Fruit fly (Drosophila melanogaster) whole organism, prepupa: ENCODE results near the gene CG43179.

Source experiments
- CG10669 ChIP-seq: fragments of 200-800 bp; sonication (Bioruptor generic); optimal IDR thresholded peaks from 3 replicates; lab custom pipeline; 2018; ENCODE audit warnings: missing biosample characterization, mild to moderate bottlenecking, missing genetic modification characterization, moderate library complexity
- CG11294 ChIP-seq: fragments of 200-800 bp; sonication (Bioruptor generic); IDR thresholded peaks from 2 replicates; pipeline ENCODE4 v1.3.6; 2022; ENCODE audit warnings: missing biosample characterization, missing genetic modification characterization
- CG11762 ChIP-seq: fragments of 200-800 bp; sonication (Bioruptor generic); optimal IDR thresholded peaks from 3 replicates; lab custom pipeline; 2016; ENCODE audit warnings: missing biosample characterization, missing genetic modification characterization; ENCODE audit not compliant: insufficient read depth
- CG15336 ChIP-seq: fragments of 200-800 bp; sonication (Bioruptor generic); IDR thresholded peaks from 2 replicates; pipeline ENCODE4 v1.3.6; 2022; ENCODE audit warnings: missing biosample characterization, missing genetic modification characterization
- CG16779 ChIP-seq: fragments of 200-800 bp; sonication (Bioruptor generic); optimal IDR thresholded peaks from 3 replicates; lab custom pipeline; 2017; ENCODE audit warnings: missing biosample characterization, mild to moderate bottlenecking, missing genetic modification characterization
- CG3032 ChIP-seq: fragments of 200-800 bp; optimal IDR thresholded peaks from 2 replicates; lab custom pipeline; 2019; ENCODE audit warnings: missing biosample characterization, mild to moderate bottlenecking, missing genetic modification characterization, moderate library complexity
- CG32006 ChIP-seq: fragments of 200-800 bp; sonication (Bioruptor generic); optimal IDR thresholded peaks from 3 replicates; lab custom pipeline; 2017; ENCODE audit warnings: missing biosample characterization, mild to moderate bottlenecking, missing genetic modification characterization
- CG34406 ChIP-seq: fragments of 200-800 bp; sonication (Bioruptor generic); optimal IDR thresholded peaks from 3 replicates; lab custom pipeline; 2016; ENCODE audit warnings: missing biosample characterization, missing genetic modification characterization
- CG4318 ChIP-seq: fragments of 200-800 bp; sonication (Bioruptor generic); optimal IDR thresholded peaks from 3 replicates; lab custom pipeline; 2017; ENCODE audit warnings: missing biosample characterization, mild to moderate bottlenecking, missing genetic modification characterization
- CG6163 ChIP-seq: fragments of 200-800 bp; sonication (Bioruptor generic); IDR thresholded peaks from 3 replicates; pipeline ENCODE4 v1.3.6; 2022; ENCODE audit warnings: missing biosample characterization, missing genetic modification characterization
- CG6276 ChIP-seq: fragments of 200-800 bp; sonication (Bioruptor generic); optimal IDR thresholded peaks from 2 replicates; lab custom pipeline; 2017; ENCODE audit warnings: missing biosample characterization, mild to moderate bottlenecking, missing genetic modification characterization
- CG6808 ChIP-seq: fragments of 200-800 bp; sonication (Bioruptor generic); optimal IDR thresholded peaks from 3 replicates; lab custom pipeline; 2017; ENCODE audit warnings: missing biosample characterization, missing genetic modification characterization, mild to moderate bottlenecking, moderate library complexity, missing genetic modification reagents
- CG7368 ChIP-seq: fragments of 200-800 bp; sonication (Bioruptor generic); optimal IDR thresholded peaks from 3 replicates; lab custom pipeline; 2016; ENCODE audit warnings: missing biosample characterization, missing genetic modification characterization
- CG8319 ChIP-seq: fragments of 200-800 bp; sonication (Bioruptor generic); optimal IDR thresholded peaks from 3 replicates; lab custom pipeline; 2016; ENCODE audit warnings: missing biosample characterization, missing genetic modification characterization
- CG8632 ChIP-seq: fragments of 200-800 bp; sonication (Bioruptor generic); optimal IDR thresholded peaks from 3 replicates; lab custom pipeline; 2016; ENCODE audit warnings: missing biosample characterization, missing genetic modification characterization
- CG9139 ChIP-seq: fragments of 200-800 bp; sonication (Bioruptor generic); optimal IDR thresholded peaks from 3 replicates; lab custom pipeline; 2017; ENCODE audit warnings: missing biosample characterization, mild to moderate bottlenecking, missing genetic modification characterization
- Eip78C ChIP-seq: fragments of 200-800 bp; sonication (Bioruptor generic); peaks from one replicate; lab custom pipeline; 2016; ENCODE audit warnings: missing biosample characterization, missing genetic modification characterization
- Eip93F ChIP-seq: fragments of 200-800 bp; sonication (Bioruptor generic); optimal IDR thresholded peaks from 2 replicates; lab custom pipeline; 2016; ENCODE audit warnings: missing biosample characterization, mild to moderate bottlenecking, missing genetic modification characterization
- Ets96B ChIP-seq: fragments of 200-800 bp; optimal IDR thresholded peaks from 2 replicates; lab custom pipeline; 2019; ENCODE audit warnings: missing biosample characterization, mild to moderate bottlenecking, missing genetic modification characterization, moderate library complexity
- Hr39 ChIP-seq: fragments of 200-800 bp; sonication (Bioruptor generic); optimal IDR thresholded peaks from 2 replicates; lab custom pipeline; 2016; ENCODE audit warnings: missing biosample characterization, missing genetic modification characterization
- Hr4 ChIP-seq: fragments of 200-800 bp; sonication (Bioruptor generic); optimal IDR thresholded peaks from 3 replicates; lab custom pipeline; 2016; ENCODE audit warnings: missing biosample characterization, missing genetic modification characterization
- Lpt ChIP-seq: fragments of 200-800 bp; sonication (Bioruptor generic); optimal IDR thresholded peaks from 3 replicates; lab custom pipeline; 2016; ENCODE audit warnings: missing biosample characterization, missing genetic modification characterization
- OdsH ChIP-seq: fragments of 200-800 bp; sonication (Bioruptor generic); optimal IDR thresholded peaks from 3 replicates; lab custom pipeline; 2016; ENCODE audit warnings: missing biosample characterization, missing genetic modification characterization
- Smox ChIP-seq: fragments of 200-800 bp; sonication (Bioruptor generic); optimal IDR thresholded peaks from 3 replicates; lab custom pipeline; 2016; ENCODE audit warnings: missing biosample characterization, missing genetic modification characterization
- Sox102F ChIP-seq: fragments of 200-800 bp; sonication (Bioruptor generic); optimal IDR thresholded peaks from 2 replicates; lab custom pipeline; 2016; ENCODE audit warnings: missing biosample characterization, mild to moderate bottlenecking, missing genetic modification characterization
- Sox14 ChIP-seq: fragments of 200-800 bp; sonication (Bioruptor generic); optimal IDR thresholded peaks from 3 replicates; lab custom pipeline; 2016; ENCODE audit warnings: missing biosample characterization, missing genetic modification characterization
- achi ChIP-seq: fragments of 200-800 bp; sonication (Bioruptor generic); optimal IDR thresholded peaks from 3 replicates; lab custom pipeline; 2016; ENCODE audit warnings: missing biosample characterization, missing genetic modification characterization
- dsx ChIP-seq: fragments of 200-800 bp; optimal IDR thresholded peaks from 3 replicates; lab custom pipeline; 2019; ENCODE audit warnings: missing biosample characterization, mild to moderate bottlenecking, missing genetic modification characterization, moderate library complexity; ENCODE audit not compliant: poor library complexity, severe bottlenecking
- eg ChIP-seq: fragments of 200-800 bp; sonication (Bioruptor generic); IDR thresholded peaks from 3 replicates; pipeline ENCODE4 v1.3.6; 2022; ENCODE audit warnings: missing biosample characterization, missing genetic modification characterization
- esn ChIP-seq: fragments of 200-800 bp; sonication (Bioruptor generic); optimal IDR thresholded peaks from 2 replicates; lab custom pipeline; 2016; ENCODE audit warnings: missing biosample characterization, mild to moderate bottlenecking, missing genetic modification characterization, moderate library complexity
- fd85E ChIP-seq: fragments of 200-800 bp; sonication (Bioruptor generic); optimal IDR thresholded peaks from 3 replicates; lab custom pipeline; 2016; ENCODE audit warnings: missing biosample characterization, missing genetic modification characterization
- fkh ChIP-seq: fragments of 200-800 bp; sonication (Bioruptor generic); optimal IDR thresholded peaks from 3 replicates; lab custom pipeline; 2017; ENCODE audit warnings: missing biosample characterization, mild to moderate bottlenecking, missing genetic modification characterization, moderate library complexity
- salr ChIP-seq, 2 experiments: fragments of 200-800 bp; sonication (Bioruptor generic); optimal IDR thresholded peaks; 3 replicates each; lab custom pipeline; 2016 to 2018; ENCODE audit warnings: missing biosample characterization in 2 of 2, missing genetic modification characterization in 2 of 2, mild to moderate bottlenecking in 1 of 2
- spab ChIP-seq: fragments of 200-800 bp; sonication (Bioruptor generic); optimal IDR thresholded peaks from 2 replicates; lab custom pipeline; 2017; ENCODE audit warnings: missing biosample characterization, mild to moderate bottlenecking, missing genetic modification characterization, missing genetic modification reagents
- ss ChIP-seq, 2 experiments: fragments of 200-800 bp; sonication (Bioruptor generic); optimal IDR thresholded peaks; 2 replicates in 1 of 2; 3 replicates in 1 of 2; lab custom pipeline; 2017 to 2018; ENCODE audit warnings: mild to moderate bottlenecking in 2 of 2, missing biosample characterization in 2 of 2, missing genetic modification characterization in 2 of 2, moderate library complexity in 1 of 2
- svp ChIP-seq: fragments of 200-800 bp; sonication (Bioruptor generic); peaks from one replicate; lab custom pipeline; 2016; ENCODE audit warnings: missing biosample characterization, missing genetic modification characterization
- topi ChIP-seq: fragments of 200-800 bp; sonication (Bioruptor generic); optimal IDR thresholded peaks from 3 replicates; lab custom pipeline; 2016; ENCODE audit warnings: missing biosample characterization, missing genetic modification characterization
- vri ChIP-seq: fragments of 200-800 bp; sonication (Bioruptor generic); optimal IDR thresholded peaks from 3 replicates; lab custom pipeline; 2016; ENCODE audit warnings: missing biosample characterization, mild to moderate bottlenecking, missing genetic modification characterization

CG43179 gene

dm6 chr3R:14224105-14224574 is 31.8 kb upstream of the CG43179 start, which contains the start of gene Sp212:
TSS of gene Sp212 (minus strand) at chr3R:14224155.
- TF ChIP-seq CG10669 (GFP tag; lab: Kevin White, UChicago) (peak; percentile 19), Eip78C (GFP tag; lab: Kevin White, UChicago) (peak; percentile 64), Eip93F (GFP tag; lab: Kevin White, UChicago) (no peak), svp (GFP tag; lab: Kevin White, UChicago) (no peak), vri (GFP tag; lab: Kevin White, UChicago) (no peak), CG34406 (GFP tag; lab: Kevin White, UChicago) (no peak), eg (GFP tag; lab: Robert Waterston, UW) (0 out of 3 replicates have a peak, but pooled peaks have one; percentile 27), Sox14 (peak; percentile 14), dsx (GFP tag; lab: Kevin White, UChicago) (no peak), CG6163 (GFP tag; lab: Robert Waterston, UW) (no peak), fd85E (GFP tag; lab: Kevin White, UChicago) (no peak), CG11294 (GFP tag; lab: Robert Waterston, UW) (no peak), Ets96B (tag; lab: Kevin White, UChicago) (no peak), CG9139 (GFP tag; lab: Kevin White, UChicago) (no peak), Hr39 (GFP tag; lab: Kevin White, UChicago) (no peak), Sox102F (no peak), CG32006 (peak; percentile 21), achi (GFP tag; lab: Kevin White, UChicago) (peak; percentile 5), OdsH (GFP tag; lab: Kevin White, UChicago) (no peak), esn (GFP tag; lab: Kevin White, UChicago) (no peak), CG4318 (GFP tag; lab: Kevin White, UChicago) (no peak), CG8632 (GFP tag; lab: Kevin White, UChicago) (no peak), Smox (GFP tag; lab: Kevin White, UChicago) (no peak), Hr4 (GFP tag; lab: Kevin White, UChicago) (peak; percentile 10), CG3032 (tag; lab: Kevin White, UChicago) (no peak), CG16779 (no peak), CG11762 (GFP tag; lab: Kevin White, UChicago) (no peak), Lpt (no peak)

- no peak for TF ChIP-seq CG10669 (GFP tag; lab: Kevin White, UChicago)
- no peak for TF ChIP-seq Sox102F
- TF ChIP-seq esn (GFP tag; lab: Kevin White, UChicago): no peak
- TF ChIP-seq CG6808: no peak
- TF ChIP-seq CG32006: no peak
- no peak for TF ChIP-seq topi (GFP tag; lab: Kevin White, UChicago)
- no peak for TF ChIP-seq Ets96B (tag; lab: Kevin White, UChicago)
- no peak for TF ChIP-seq CG7368
- TF ChIP-seq CG15336: no peak
- TF ChIP-seq CG6276 (GFP tag; lab: Kevin White, UChicago): no peak
- TF ChIP-seq salr (GFP tag; optimal IDR thresholded peaks at IDR 0.05; lab: Kevin White, UChicago): no peak
- no peak for TF ChIP-seq spab
- no peak for TF ChIP-seq achi (GFP tag; lab: Kevin White, UChicago)
- TF ChIP-seq CG8319: no peak
- TF ChIP-seq svp (GFP tag; lab: Kevin White, UChicago): no peak
- no peak for TF ChIP-seq CG8632 (GFP tag; lab: Kevin White, UChicago)
- TF ChIP-seq fkh (GFP tag; lab: Kevin White, UChicago): no peak
- TF ChIP-seq CG6163 (GFP tag; lab: Robert Waterston, UW): no peak
- no peak for TF ChIP-seq ss (GFP tag; optimal IDR thresholded peaks at IDR 0.05; lab: Kevin White, UChicago)
- no peak for TF ChIP-seq Hr39 (GFP tag; lab: Kevin White, UChicago)
- TF ChIP-seq, all 60 proteins: peak for 0
Measured at dm6 chr3R:14226662-14227061, 29.2 kb upstream of the CG43179 start, which contains the start of gene CG9631. TSS of gene CG9631 (minus strand) at chr3R:14226762.
